Fruit fly (Drosophila melanogaster) whole organism, adult: Measurements from ENCODE around the gene CG17598.

Experiments
- CG11617 ChIP-seq: fragments of 200-800 bp; sonication (Bioruptor generic); optimal IDR thresholded peaks from 2 replicates; lab custom pipeline; 2017; ENCODE audit warnings: mild to moderate bottlenecking, missing biosample characterization, missing genetic modification reagents, missing genetic modification characterization
- CG12768 ChIP-seq: fragments of 200-800 bp; sonication (Bioruptor generic); optimal IDR thresholded peaks from 2 replicates; lab custom pipeline; 2017; ENCODE audit warnings: missing biosample characterization, missing genetic modification characterization, mild to moderate bottlenecking, moderate library complexity, missing genetic modification reagents
- CG14711 ChIP-seq: fragments of 200-800 bp; sonication (Bioruptor generic); optimal IDR thresholded peaks from 2 replicates; lab custom pipeline; 2018; ENCODE audit warnings: missing biosample characterization, mild to moderate bottlenecking, missing genetic modification characterization, moderate library complexity
- CG1620 ChIP-seq: fragments of 200-800 bp; sonication (Bioruptor generic); optimal IDR thresholded peaks from 2 replicates; lab custom pipeline; 2016; ENCODE audit warnings: missing biosample characterization, missing genetic modification characterization
- CG33017 ChIP-seq: fragments of 200-800 bp; sonication (Bioruptor generic); optimal IDR thresholded peaks from 2 replicates; lab custom pipeline; 2018; ENCODE audit warnings: missing biosample characterization, mild to moderate bottlenecking, missing genetic modification characterization, moderate library complexity
- CG5204 ChIP-seq: fragments of 200-800 bp; sonication (Bioruptor generic); optimal IDR thresholded peaks from 2 replicates; lab custom pipeline; 2016; ENCODE audit warnings: missing biosample characterization, missing genetic modification characterization
- CG7045 ChIP-seq: fragments of 200-800 bp; sonication (Bioruptor generic); optimal IDR thresholded peaks from 2 replicates; lab custom pipeline; 2017; ENCODE audit warnings: missing biosample characterization, mild to moderate bottlenecking, missing genetic modification characterization
- CG7101 ChIP-seq: fragments of 200-800 bp; sonication (Bioruptor generic); optimal IDR thresholded peaks from 2 replicates; lab custom pipeline; 2018; ENCODE audit warnings: missing biosample characterization, mild to moderate bottlenecking, missing genetic modification characterization, moderate library complexity
- Hr96 ChIP-seq: fragments of 200-800 bp; sonication (Bioruptor generic); optimal IDR thresholded peaks from 2 replicates; lab custom pipeline; 2016; ENCODE audit warnings: missing biosample characterization, missing genetic modification characterization
- Mnt ChIP-seq: fragments of 200-800 bp; sonication (Bioruptor generic); optimal IDR thresholded peaks from 2 replicates; lab custom pipeline; 2016; ENCODE audit warnings: missing biosample characterization, mild to moderate bottlenecking, missing genetic modification characterization
- bab1 ChIP-seq: fragments of 200-800 bp; sonication (Bioruptor generic); optimal IDR thresholded peaks from 3 replicates; lab custom pipeline; 2019; ENCODE audit warnings: missing biosample characterization, mild to moderate bottlenecking, missing genetic modification characterization, moderate library complexity
- cic ChIP-seq: fragments of 200-800 bp; sonication (Bioruptor generic); optimal IDR thresholded peaks from 2 replicates; lab custom pipeline; 2017; ENCODE audit warnings: missing biosample characterization, mild to moderate bottlenecking, missing genetic modification characterization, moderate library complexity
- cnc ChIP-seq, 2 experiments: fragments of >200 bp; optimal IDR thresholded peaks; 2 replicates each; lab custom pipeline; 2017
- kay ChIP-seq: fragments of 200-800 bp; sonication (Bioruptor generic); peaks from one replicate; lab custom pipeline; 2016; ENCODE audit warnings: missing biosample characterization, missing genetic modification characterization, borderline replicate concordance
- ovo ChIP-seq: fragments of 200-800 bp; sonication (Bioruptor generic); optimal IDR thresholded peaks from 2 replicates; lab custom pipeline; 2016; ENCODE audit warnings: missing biosample characterization, missing genetic modification characterization
- pad ChIP-seq: fragments of 200-800 bp; sonication (Bioruptor generic); optimal IDR thresholded peaks from 3 replicates; lab custom pipeline; 2017; ENCODE audit warnings: missing biosample characterization, missing genetic modification characterization, mild to moderate bottlenecking, moderate library complexity, missing genetic modification reagents
- tj ChIP-seq: fragments of 200-800 bp; sonication (Bioruptor generic); optimal IDR thresholded peaks from 3 replicates; lab custom pipeline; 2017; ENCODE audit warnings: missing biosample characterization, mild to moderate bottlenecking, missing genetic modification characterization, moderate library complexity
- toe ChIP-seq: fragments of 200-800 bp; sonication (Bioruptor generic); optimal IDR thresholded peaks from 2 replicates; lab custom pipeline; 2016; ENCODE audit warnings: missing biosample characterization, missing genetic modification characterization

Gene CG17598

dm6 chrX:22502225-22502624 is 38.0 kb downstream of the CG17598 start:
- no peak for TF ChIP-seq CG12768 (GFP tag; lab: Kevin White, UChicago)

- TF ChIP-seq ovo (GFP tag; lab: Kevin White, UChicago) (no peak), CG33017 (tag; lab: Kevin White, UChicago) (no peak), bab1 (GFP tag; lab: Kevin White, UChicago) (no peak), CG11617 (GFP tag; lab: Kevin White, UChicago) (no peak), cic (GFP tag; lab: Kevin White, UChicago) (no peak)
Measured at dm6 chrX:22499557-22499956, 40.6 kb downstream of the CG17598 start.

- TF ChIP-seq CG11617 (GFP tag; lab: Kevin White, UChicago) = peak; percentile 90
- peak; percentile 19 for TF ChIP-seq toe (GFP tag; lab: Kevin White, UChicago)
- peak; percentile 6 for TF ChIP-seq Mnt (GFP tag; lab: Kevin White, UChicago)
- peak; percentile 66 for TF ChIP-seq pad (GFP tag; lab: Kevin White, UChicago)
- no peak for TF ChIP-seq cnc (optimal IDR thresholded peaks at IDR 0.05; lab: Kevin White, UChicago)
- peak; percentile 92 for TF ChIP-seq ovo (GFP tag; lab: Kevin White, UChicago)
- peak; percentile 12 for TF ChIP-seq cic (GFP tag; lab: Kevin White, UChicago)
- peak; percentile 44 for TF ChIP-seq bab1 (GFP tag; lab: Kevin White, UChicago)
- no peak for TF ChIP-seq Hr96 (GFP tag; lab: Kevin White, UChicago)
- peak; percentile 16 for TF ChIP-seq CG7045 (GFP tag; lab: Kevin White, UChicago)
- peak; percentile 5 for TF ChIP-seq CG12768 (GFP tag; lab: Kevin White, UChicago)
- TF ChIP-seq CG5204 (GFP tag; lab: Kevin White, UChicago) = no peak
- TF ChIP-seq tj (GFP tag; lab: Kevin White, UChicago) = peak; percentile 64
- TF ChIP-seq CG7101 (tag; lab: Kevin White, UChicago) = peak; percentile 52
- TF ChIP-seq kay = no peak
- TF ChIP-seq CG14711 (tag; lab: Kevin White, UChicago) = no peak
- TF ChIP-seq CG33017 (tag; lab: Kevin White, UChicago) = peak; percentile 21
Measured at dm6 chrX:22491028-22491769, 49.0 kb downstream of the CG17598 start.

dm6 chrX:22490584-22490983 is 49.6 kb downstream of the CG17598 start:
- TF ChIP-seq cic (GFP tag; lab: Kevin White, UChicago) = peak; percentile 72
- no peak for TF ChIP-seq Hr96 (GFP tag; lab: Kevin White, UChicago)
- no peak for TF ChIP-seq pad (GFP tag; lab: Kevin White, UChicago)
- no peak for TF ChIP-seq kay
- no peak for TF ChIP-seq toe (GFP tag; lab: Kevin White, UChicago)
- TF ChIP-seq CG7101 (tag; lab: Kevin White, UChicago) = no peak

- TF ChIP-seq CG7045 (GFP tag; lab: Kevin White, UChicago) (no peak), cic (GFP tag; lab: Kevin White, UChicago) (peak; percentile 11), tj (GFP tag; lab: Kevin White, UChicago) (peak; percentile 27), kay (peak; percentile 89), Mnt (GFP tag; lab: Kevin White, UChicago) (no peak), CG5204 (GFP tag; lab: Kevin White, UChicago) (no peak), CG33017 (tag; lab: Kevin White, UChicago) (no peak), pad (GFP tag; lab: Kevin White, UChicago) (no peak), CG14711 (tag; lab: Kevin White, UChicago) (peak; percentile 38), bab1 (GFP tag; lab: Kevin White, UChicago) (no peak), CG7101 (tag; lab: Kevin White, UChicago) (peak; percentile 9), CG1620 (GFP tag; lab: Kevin White, UChicago) (no peak), toe (GFP tag; lab: Kevin White, UChicago) (no peak)
Measured at dm6 chrX:22487667-22488593, 52.3 kb downstream of the CG17598 start.

dm6 chrX:22486919-22487634 is 53.1 kb downstream of the CG17598 start:
- TF ChIP-seq kay = peak; percentile 6
- peak; percentile 80 for TF ChIP-seq bab1 (GFP tag; lab: Kevin White, UChicago)
- TF ChIP-seq cic (GFP tag; lab: Kevin White, UChicago) = no peak
- no peak for TF ChIP-seq cnc (optimal IDR thresholded peaks at IDR 0.05; lab: Kevin White, UChicago)
- TF ChIP-seq tj (GFP tag; lab: Kevin White, UChicago) = peak; percentile 65
